Fruit fly (Drosophila melanogaster) whole organism, embryonic: ENCODE results near the gene CG32040.

ENCODE experiments used
- Atf-2 ChIP-seq: fragments of 200-800 bp; sonication (Bioruptor generic); optimal IDR thresholded peaks from 2 replicates; lab custom pipeline; 2016; ENCODE audit warnings: missing biosample characterization, missing genetic modification characterization
- Awh ChIP-seq: fragments of 200-800 bp; sonication (Bioruptor generic); IDR thresholded peaks from 2 replicates; pipeline ENCODE4, ENCODE4 v1.3.6; 2022; ENCODE audit warnings: missing biosample characterization, missing genetic modification characterization
- CG1024 ChIP-seq: fragments of 200-800 bp; sonication (Bioruptor generic); IDR thresholded peaks from 2 replicates; pipeline ENCODE4 v1.3.6; 2022; ENCODE audit warnings: missing biosample characterization, missing genetic modification characterization
- CG10431 ChIP-seq: fragments of 200-800 bp; sonication (Bioruptor generic); optimal IDR thresholded peaks from 3 replicates; lab custom pipeline; 2018; ENCODE audit warnings: missing biosample characterization, mild to moderate bottlenecking, missing genetic modification characterization
- CG1233 ChIP-seq: fragments of 200-800 bp; sonication (Bioruptor generic); optimal IDR thresholded peaks from 4 replicates; lab custom pipeline; 2018; ENCODE audit warnings: missing biosample characterization, mild to moderate bottlenecking, missing genetic modification characterization
- CG13624 ChIP-seq: fragments of 200-800 bp; sonication (Bioruptor generic); optimal IDR thresholded peaks from 2 replicates; lab custom pipeline; 2016; ENCODE audit warnings: missing biosample characterization, missing genetic modification characterization
- CG18011 ChIP-seq: fragments of 200-800 bp; sonication (Bioruptor generic); optimal IDR thresholded peaks from 2 replicates; lab custom pipeline; 2017; ENCODE audit warnings: missing biosample characterization, missing genetic modification characterization, mild to moderate bottlenecking, moderate library complexity, missing genotype
- CG2712 ChIP-seq: fragments of 200-800 bp; optimal IDR thresholded peaks from 3 replicates; lab custom pipeline; 2019; ENCODE audit warnings: missing biosample characterization, mild to moderate bottlenecking, missing genetic modification characterization, moderate library complexity
- CG3726 ChIP-seq: fragments of 200-800 bp; sonication (Bioruptor generic); IDR thresholded peaks from 3 replicates; pipeline ENCODE4, ENCODE4 v1.3.6; 2022; ENCODE audit warnings: missing biosample characterization, missing genetic modification characterization
- CG43689 ChIP-seq: fragments of 200-800 bp; sonication (Bioruptor generic); IDR thresholded peaks from 2 replicates; pipeline ENCODE4 v1.3.6; 2022; ENCODE audit warnings: missing biosample characterization, missing genetic modification characterization
- CG4854 ChIP-seq: fragments of 200-800 bp; sonication (Bioruptor generic); optimal IDR thresholded peaks from 2 replicates; lab custom pipeline; 2016; ENCODE audit warnings: missing biosample characterization, missing genetic modification characterization, inconsistent platforms
- CG6272 ChIP-seq: fragments of 200-800 bp; sonication (Bioruptor generic); IDR thresholded peaks from 2 replicates; pipeline ENCODE4 v1.3.6; 2022; ENCODE audit warnings: missing biosample characterization, missing genetic modification characterization
- CG6654 ChIP-seq: fragments of 200-800 bp; sonication (Bioruptor generic); optimal IDR thresholded peaks from 2 replicates; lab custom pipeline; 2017; ENCODE audit warnings: missing biosample characterization, mild to moderate bottlenecking, missing genetic modification characterization
- CG6683 ChIP-seq: fragments of 200-800 bp; sonication (Bioruptor generic); optimal IDR thresholded peaks from 2 replicates; lab custom pipeline; 2017; ENCODE audit warnings: missing biosample characterization, mild to moderate bottlenecking, missing genetic modification characterization, missing genetic modification reagents
- CG8290 ChIP-seq, 3 experiments: fragments of 200-800 bp; sonication (Bioruptor generic); optimal IDR thresholded peaks; 2 replicates each; lab custom pipeline; 2016 to 2019; ENCODE audit warnings: missing biosample characterization in 3 of 3, missing genetic modification characterization in 3 of 3, mild to moderate bottlenecking in 2 of 3, moderate library complexity in 1 of 3
- CG8765 ChIP-seq: fragments of 200-800 bp; sonication (Bioruptor generic); IDR thresholded peaks from 2 replicates; pipeline ENCODE4 v1.3.6; 2022; ENCODE audit warnings: missing biosample characterization, missing genetic modification characterization
- CG8924 ChIP-seq: fragments of 200-800 bp; optimal IDR thresholded peaks from 3 replicates; lab custom pipeline; 2019; ENCODE audit warnings: missing biosample characterization, mild to moderate bottlenecking, missing genetic modification characterization, moderate library complexity
- CG9727 ChIP-seq: fragments of 200-800 bp; sonication (Bioruptor generic); optimal IDR thresholded peaks from 3 replicates; lab custom pipeline; 2017; ENCODE audit warnings: missing biosample characterization, mild to moderate bottlenecking, missing genetic modification characterization
- CG9797 ChIP-seq: fragments of 200-800 bp; sonication (Bioruptor generic); optimal IDR thresholded peaks from 3 replicates; lab custom pipeline; 2018; ENCODE audit warnings: missing biosample characterization, mild to moderate bottlenecking, missing genetic modification characterization
- Chrac-16 ChIP-seq: fragments of 200-800 bp; sonication (Bioruptor generic); optimal IDR thresholded peaks from 3 replicates; lab custom pipeline; 2016; ENCODE audit warnings: missing biosample characterization, missing genetic modification characterization
- Dad ChIP-seq: fragments of 200-800 bp; sonication (Bioruptor generic); optimal IDR thresholded peaks from 3 replicates; lab custom pipeline; 2016; ENCODE audit warnings: missing biosample characterization, missing genetic modification characterization
- Drgx ChIP-seq: fragments of 200-800 bp; sonication (Bioruptor generic); IDR thresholded peaks from 2 replicates; pipeline ENCODE4 v1.3.6; 2022; ENCODE audit warnings: missing biosample characterization, missing genetic modification characterization
- HLH3B ChIP-seq: fragments of 200-800 bp; sonication (Bioruptor generic); IDR thresholded peaks from 2 replicates; pipeline ENCODE4 v1.3.6; 2022; ENCODE audit warnings: missing biosample characterization, missing genetic modification characterization
- HmgD ChIP-seq: fragments of 200-800 bp; sonication (Bioruptor generic); optimal IDR thresholded peaks from 3 replicates; lab custom pipeline; 2016; ENCODE audit warnings: missing biosample characterization, missing genetic modification characterization
- Hr39 ChIP-seq: fragments of >200 bp; optimal IDR thresholded peaks from 2 replicates; lab custom pipeline; 2017
- TFAM ChIP-seq: fragments of 200-800 bp; sonication (Bioruptor generic); optimal IDR thresholded peaks from 2 replicates; lab custom pipeline; 2017; ENCODE audit warnings: missing biosample characterization, missing genetic modification characterization, inconsistent platforms
- Trl ChIP-seq, 3 experiments: fragments of >200 bp in 2 of 3; fragments of 200-800 bp in 1 of 3; sonication (Bioruptor generic) in 1 of 3; optimal IDR thresholded peaks; 2 replicates in 1 of 3; 3 replicates in 2 of 3; lab custom pipeline; 2016 to 2017; ENCODE audit warnings: missing biosample characterization in 1 of 3, missing genetic modification characterization in 1 of 3
- cas ChIP-seq: fragments of 200-800 bp; sonication (Bioruptor generic); IDR thresholded peaks from 2 replicates; pipeline ENCODE4 v1.3.6; 2022; ENCODE audit warnings: missing biosample characterization, missing genetic modification characterization
- chm ChIP-seq: fragments of 200-800 bp; sonication (Bioruptor generic); IDR thresholded peaks from 2 replicates; pipeline ENCODE4 v1.3.6; 2022; ENCODE audit warnings: missing biosample characterization, missing genetic modification characterization
- ci ChIP-seq: fragments of 200-800 bp; sonication (Bioruptor generic); IDR thresholded peaks from 3 replicates; pipeline ENCODE4 v1.3.6; 2022; ENCODE audit warnings: missing biosample characterization, missing genetic modification characterization
- dimm ChIP-seq: fragments of 200-800 bp; sonication (Bioruptor generic); IDR thresholded peaks from 2 replicates; pipeline ENCODE4 v1.3.6; 2022; ENCODE audit warnings: missing biosample characterization, missing genetic modification characterization
- dm ChIP-seq: fragments of 200-800 bp; sonication (Bioruptor generic); optimal IDR thresholded peaks from 3 replicates; lab custom pipeline; 2016; ENCODE audit warnings: missing biosample characterization, missing genetic modification characterization
- ham ChIP-seq: fragments of 200-800 bp; sonication (Bioruptor generic); IDR thresholded peaks from 2 replicates; pipeline ENCODE4 v1.3.6; 2022; ENCODE audit warnings: missing biosample characterization, missing genetic modification characterization
- her ChIP-seq: fragments of 200-800 bp; sonication (Bioruptor generic); optimal IDR thresholded peaks from 2 replicates; lab custom pipeline; 2016; ENCODE audit warnings: missing biosample characterization, missing genetic modification characterization
- inv ChIP-seq: fragments of 200-800 bp; sonication (Bioruptor generic); IDR thresholded peaks from 2 replicates; pipeline ENCODE4 v1.3.6; 2022; ENCODE audit warnings: missing biosample characterization, missing genetic modification characterization; ENCODE audit not compliant: partially characterized antibody
- kah ChIP-seq: fragments of 200-800 bp; sonication (Bioruptor generic); optimal IDR thresholded peaks from 2 replicates; lab custom pipeline; 2018; ENCODE audit warnings: missing biosample characterization, mild to moderate bottlenecking, missing genetic modification characterization
- lola ChIP-seq, 3 experiments: fragments of >200 bp in 2 of 3; fragments of 200-800 bp in 1 of 3; sonication (Bioruptor generic) in 1 of 3; optimal IDR thresholded peaks; 2 replicates each; lab custom pipeline; 2017 to 2019; ENCODE audit warnings: missing biosample characterization in 3 of 3, missing genetic modification characterization in 3 of 3, mild to moderate bottlenecking in 1 of 3, moderate library complexity in 1 of 3
- luna ChIP-seq: fragments of 200-800 bp; sonication (Bioruptor generic); optimal IDR thresholded peaks from 2 replicates; lab custom pipeline; 2016; ENCODE audit warnings: missing biosample characterization, missing genetic modification characterization
- mam ChIP-seq: fragments of 200-800 bp; sonication (Bioruptor generic); optimal IDR thresholded peaks from 3 replicates; lab custom pipeline; 2016; ENCODE audit warnings: missing biosample characterization, missing genetic modification characterization
- nerfin-2 ChIP-seq: fragments of 200-800 bp; sonication (Bioruptor generic); IDR thresholded peaks from 2 replicates; pipeline ENCODE4 v1.3.6; 2022; ENCODE audit warnings: missing biosample characterization, missing genetic modification characterization; ENCODE audit not compliant: partially characterized antibody
- org-1 ChIP-seq: fragments of 200-800 bp; sonication (Bioruptor generic); optimal IDR thresholded peaks from 2 replicates; lab custom pipeline; 2017; ENCODE audit warnings: missing biosample characterization, missing genetic modification characterization
- pan ChIP-seq, 4 experiments: fragments of >200 bp in 3 of 4; fragments of 200-800 bp in 1 of 4; sonication (Bioruptor generic) in 1 of 4; optimal IDR thresholded peaks in 3 of 4; IDR thresholded peaks in 1 of 4; 2 replicates each; pipeline versions ENCODE4 v1.3.6 to Lab custom; 2017 to 2022; ENCODE audit warnings: missing biosample characterization in 2 of 4, missing genetic modification characterization in 2 of 4, mixed read lengths in 1 of 4
- rib ChIP-seq: fragments of 200-800 bp; sonication (Bioruptor generic); IDR thresholded peaks from 2 replicates; pipeline ENCODE4 v1.3.6; 2022; ENCODE audit warnings: missing biosample characterization, missing genetic modification characterization
- ro ChIP-seq: fragments of 200-800 bp; sonication (Bioruptor generic); IDR thresholded peaks from 2 replicates; pipeline ENCODE4 v1.3.6; 2022; ENCODE audit warnings: missing biosample characterization, missing genetic modification characterization
- sim ChIP-seq: fragments of 200-800 bp; sonication (Bioruptor generic); IDR thresholded peaks from 2 replicates; pipeline ENCODE4 v1.3.6; 2022; ENCODE audit warnings: missing biosample characterization, missing genetic modification characterization
- sob ChIP-seq: fragments of 200-800 bp; sonication (Bioruptor generic); IDR thresholded peaks from 2 replicates; pipeline ENCODE4 v1.3.6; 2022; ENCODE audit warnings: missing biosample characterization, missing genetic modification characterization
- stc ChIP-seq: fragments of 200-800 bp; sonication (Bioruptor generic); IDR thresholded peaks from 2 replicates; pipeline ENCODE4 v1.3.6; 2022; ENCODE audit warnings: missing biosample characterization, missing genetic modification characterization
- zf30C ChIP-seq: fragments of 200-800 bp; sonication (Bioruptor generic); optimal IDR thresholded peaks from 3 replicates; lab custom pipeline; 2018; ENCODE audit warnings: missing biosample characterization, mild to moderate bottlenecking, missing genetic modification characterization

CG32040 gene

DNA sequence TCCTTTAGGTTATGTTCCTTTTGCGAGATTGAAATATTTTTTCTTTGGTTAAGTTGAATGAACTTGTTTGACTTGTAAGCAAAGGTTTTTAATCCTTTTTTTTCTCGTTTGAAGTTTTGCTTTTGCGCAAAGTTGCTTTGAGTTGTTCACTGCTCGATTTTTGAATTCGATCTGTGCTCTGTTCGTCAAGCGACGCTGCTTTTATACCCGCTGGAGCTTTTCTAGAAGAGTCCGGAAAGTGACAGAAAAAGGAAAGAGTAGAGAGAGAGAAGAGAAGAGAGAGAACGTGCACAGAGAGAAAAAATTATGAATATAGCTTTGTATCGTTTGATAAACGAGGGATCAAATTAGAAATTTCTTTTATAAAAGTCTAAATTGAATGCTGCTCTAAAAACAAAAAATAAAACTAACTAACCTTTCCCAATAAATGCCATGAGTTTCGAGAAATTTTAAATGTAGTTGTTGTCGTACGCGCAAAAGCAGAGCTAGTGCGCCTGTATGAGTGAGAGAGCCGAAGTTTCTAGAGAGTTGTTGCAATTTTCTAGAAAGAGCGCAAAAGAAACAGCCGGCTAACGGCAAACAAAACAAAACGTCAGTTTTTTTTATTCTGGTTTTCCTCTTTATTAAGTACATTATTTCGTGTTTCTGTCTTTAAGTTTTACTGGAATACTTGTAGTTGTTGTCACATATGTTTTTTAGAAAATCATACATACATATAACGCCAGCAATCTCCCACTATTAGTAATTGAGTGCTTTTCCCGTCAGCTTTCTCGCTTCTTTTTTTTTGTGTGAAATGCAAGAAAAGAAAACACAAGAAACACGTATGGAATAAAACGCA lies 23.6 kb downstream of the CG32040 start, which contains the start of gene Hsp26 (continued):
- TF ChIP-seq inv (GFP tag; lab: Robert Waterston, UW) (no peak), dm (GFP tag; lab: Kevin White, UChicago) (peak; percentile 64), dimm (peak; percentile 58; the same call in 1 of the 2 replicates), CG6654 (GFP tag; lab: Kevin White, UChicago) (peak; percentile 38), stc (GFP tag; lab: Robert Waterston, UW) (peak; percentile 92), CG6683 (GFP tag; lab: Kevin White, UChicago) (peak; percentile 46), CG9727 (peak; percentile 74), ham (no peak), lola (GFP tag; optimal IDR thresholded peaks at IDR 0.05; lab: Kevin White, UChicago) (peak in 1 of 3 experiments; percentile 76), cas (GFP tag; lab: Robert Waterston, UW) (peak; percentile 49; the same call in 1 of the 2 replicates), Atf-2 (GFP tag; lab: Kevin White, UChicago) (peak; percentile 67), mam (GFP tag; lab: Kevin White, UChicago) (peak; percentile 85), zf30C (peak; percentile 90), Dad (peak; percentile 58), nerfin-2 (GFP tag; lab: Robert Waterston, UW) (no peak), CG13624 (GFP tag; lab: Kevin White, UChicago) (peak; percentile 87), CG6272 (GFP tag; lab: Robert Waterston, UW) (peak; percentile 55; the same call in 1 of the 2 replicates), HmgD (GFP tag; lab: Kevin White, UChicago) (no peak), CG3726 (0 out of 3 replicates have a peak, but pooled peaks have one; percentile 47), ro (GFP tag; lab: Robert Waterston, UW) (peak; percentile 46; the same call in 1 of the 2 replicates), Awh (GFP tag; lab: Robert Waterston, UW) (peak; percentile 75), CG8924 (tag; lab: Kevin White, UChicago) (peak; percentile 87), luna (GFP tag; lab: Kevin White, UChicago) (peak; percentile 60), Trl (optimal IDR thresholded peaks at IDR 0.05; lab: Kevin White, UChicago) (peak; percentile 81 to 97), Trl (GFP tag; optimal IDR thresholded peaks at IDR 0.05; lab: Kevin White, UChicago) (peak; percentile 94), CG8290 (GFP tag; optimal IDR thresholded peaks at IDR 0.05; lab: Kevin White, UChicago) (peak; percentile 72), CG8290 (tag; optimal IDR thresholded peaks at IDR 0.05; lab: Kevin White, UChicago) (peak in 1 of 2 experiments; percentile 24), CG2712 (tag; lab: Kevin White, UChicago) (peak; percentile 89), TFAM (GFP tag; lab: Kevin White, UChicago) (no peak), Hr39 (lab: Kevin White, UChicago) (no peak), sob (GFP tag; lab: Robert Waterston, UW) (peak; percentile 82), CG8765 (GFP tag; lab: Robert Waterston, UW) (peak; percentile 22; the same call in 1 of the 2 replicates), HLH3B (GFP tag; lab: Robert Waterston, UW) (peak; percentile 89), org-1 (GFP tag; lab: Kevin White, UChicago) (peak; percentile 70), CG1024 (GFP tag; lab: Robert Waterston, UW) (peak; percentile 77), CG4854 (peak; percentile 58), Chrac-16 (GFP tag; lab: Kevin White, UChicago) (peak; percentile 75), chm (GFP tag; lab: Robert Waterston, UW) (peak; percentile 94), sim (peak; percentile 53; the same call in 1 of the 2 replicates), rib (GFP tag; lab: Robert Waterston, UW) (peak; percentile 75), CG10431 (GFP tag; lab: Kevin White, UChicago) (no peak), CG1233 (GFP tag; lab: Kevin White, UChicago) (peak; percentile 78), her (peak; percentile 87), ci (peak; percentile 96), CG43689 (GFP tag; lab: Robert Waterston, UW) (peak; percentile 71), kah (peak; percentile 63), pan (optimal IDR thresholded peaks at IDR 0.05; lab: Kevin White, UChicago) (no peak), pan (GFP tag; optimal IDR thresholded peaks at IDR 0.05 in 1 of 2, IDR thresholded peaks at IDR 0.05 in 1 of 2) (peak in 1 of 2 experiments; percentile 89), CG18011 (GFP tag; lab: Kevin White, UChicago) (peak; percentile 62), Drgx (GFP tag; lab: Robert Waterston, UW) (peak; percentile 96), CG9797 (GFP tag; lab: Kevin White, UChicago) (no peak)
